Worm (Caenorhabditis elegans) whole organism, L4 larva: ENCODE measurements around the gene C32D5.11.

Experiments
- nhr-28 ChIP-seq: fragments of 150-350 bp; optimal IDR thresholded peaks from 2 replicates; lab custom pipeline; 2014; ENCODE audit warnings: missing biosample characterization, missing genetic modification characterization
- snpc-4 ChIP-seq: fragments of 150-350 bp; optimal IDR thresholded peaks from 2 replicates; lab custom pipeline; 2014; ENCODE audit warnings: missing biosample characterization, missing genetic modification characterization

ce11 chrII:6365237-6365815, 10.1 kb upstream of the C32D5.11 start, which contains the start of the genes ani-2 and clec-88:
- no peak for TF ChIP-seq nhr-28 (tag; lab: Kevin White, UChicago)
- TF ChIP-seq snpc-4 (tag; lab: Kevin White, UChicago) = no peak
